Fruit fly (Drosophila melanogaster) whole organism, embryonic: Measurements from ENCODE around the gene CG13314.

ENCODE experiments used
- Atf6 ChIP-seq: fragments of 200-800 bp; sonication (Bioruptor generic); IDR thresholded peaks from 2 replicates; pipeline ENCODE4 v1.3.6; 2022; ENCODE audit warnings: missing biosample characterization, missing genetic modification characterization
- CG11093 ChIP-seq: fragments of 200-800 bp; sonication (Bioruptor generic); IDR thresholded peaks from 3 replicates; pipeline ENCODE4 v1.3.6; 2022; ENCODE audit warnings: missing biosample characterization, missing genetic modification characterization
- CG11504 ChIP-seq: fragments of 200-800 bp; sonication (Bioruptor generic); optimal IDR thresholded peaks from 3 replicates; lab custom pipeline; 2019; ENCODE audit warnings: missing biosample characterization, mild to moderate bottlenecking, missing genetic modification characterization, moderate library complexity
- CG12391 ChIP-seq: fragments of 200-800 bp; sonication (Bioruptor generic); optimal IDR thresholded peaks from 3 replicates; lab custom pipeline; 2018; ENCODE audit warnings: missing biosample characterization, mild to moderate bottlenecking, missing genetic modification characterization, moderate library complexity
- CG12659 ChIP-seq: fragments of 200-800 bp; sonication (Bioruptor generic); optimal IDR thresholded peaks from 3 replicates; lab custom pipeline; 2017; ENCODE audit warnings: mild to moderate bottlenecking, missing biosample characterization, missing genetic modification reagents, missing genetic modification characterization
- CG14014 ChIP-seq: fragments of 200-800 bp; sonication (Bioruptor generic); IDR thresholded peaks from 2 replicates; pipeline ENCODE4 v1.3.6; 2022; ENCODE audit warnings: missing biosample characterization, missing genetic modification characterization
- CG15073 ChIP-seq: fragments of 200-800 bp; sonication (Bioruptor generic); optimal IDR thresholded peaks from 2 replicates; lab custom pipeline; 2016; ENCODE audit warnings: missing biosample characterization, missing genetic modification characterization
- CG15696 ChIP-seq: fragments of 200-800 bp; sonication (Bioruptor generic); optimal IDR thresholded peaks from 2 replicates; lab custom pipeline; 2019; ENCODE audit warnings: missing biosample characterization, mild to moderate bottlenecking, missing genetic modification characterization, moderate library complexity
- CG17359 ChIP-seq: fragments of 200-800 bp; sonication (Bioruptor generic); optimal IDR thresholded peaks from 3 replicates; lab custom pipeline; 2018; ENCODE audit warnings: missing biosample characterization, mild to moderate bottlenecking, missing genetic modification characterization, moderate library complexity
- CG17829 ChIP-seq: fragments of 200-800 bp; optimal IDR thresholded peaks from 2 replicates; lab custom pipeline; 2019; ENCODE audit warnings: missing biosample characterization, mild to moderate bottlenecking, missing genetic modification characterization, moderate library complexity
- CG17912 ChIP-seq: fragments of 200-800 bp; sonication (Bioruptor generic); optimal IDR thresholded peaks from 2 replicates; lab custom pipeline; 2018; ENCODE audit warnings: missing biosample characterization, mild to moderate bottlenecking, missing genetic modification characterization
- CG18599 ChIP-seq: fragments of 200-800 bp; sonication (Bioruptor generic); optimal IDR thresholded peaks from 3 replicates; lab custom pipeline; 2017; ENCODE audit warnings: missing biosample characterization, missing genetic modification characterization, mild to moderate bottlenecking, moderate library complexity, missing genetic modification reagents
- CG2678 ChIP-seq: fragments of 200-800 bp; sonication (Bioruptor generic); optimal IDR thresholded peaks from 3 replicates; lab custom pipeline; 2019; ENCODE audit warnings: missing biosample characterization, mild to moderate bottlenecking, missing genetic modification characterization, moderate library complexity
- CG3281 ChIP-seq: fragments of 200-800 bp; sonication (Bioruptor generic); optimal IDR thresholded peaks from 3 replicates; lab custom pipeline; 2017; ENCODE audit warnings: missing biosample characterization, mild to moderate bottlenecking, missing genetic modification characterization
- CG4707 ChIP-seq: fragments of 200-800 bp; sonication (Bioruptor generic); optimal IDR thresholded peaks from 2 replicates; lab custom pipeline; 2018; ENCODE audit warnings: missing biosample characterization, mild to moderate bottlenecking, missing genetic modification characterization, moderate library complexity
- CG6813 ChIP-seq: fragments of 200-800 bp; sonication (Bioruptor generic); optimal IDR thresholded peaks from 2 replicates; lab custom pipeline; 2017; ENCODE audit warnings: missing biosample characterization, missing genetic modification characterization, mild to moderate bottlenecking, moderate library complexity, missing genetic modification reagents
- CG7928 ChIP-seq: fragments of 200-800 bp; sonication (Bioruptor generic); optimal IDR thresholded peaks from 2 replicates; lab custom pipeline; 2017; ENCODE audit warnings: missing biosample characterization, mild to moderate bottlenecking, missing genetic modification characterization
- CG9797 ChIP-seq: fragments of 200-800 bp; sonication (Bioruptor generic); optimal IDR thresholded peaks from 3 replicates; lab custom pipeline; 2018; ENCODE audit warnings: missing biosample characterization, mild to moderate bottlenecking, missing genetic modification characterization
- CG9817 ChIP-seq: fragments of 200-800 bp; sonication (Bioruptor generic); optimal IDR thresholded peaks from 2 replicates; lab custom pipeline; 2018; ENCODE audit warnings: missing biosample characterization, mild to moderate bottlenecking, missing genetic modification characterization, moderate library complexity
- CG9932 ChIP-seq: fragments of 200-800 bp; sonication (Bioruptor generic); IDR thresholded peaks from 2 replicates; pipeline ENCODE4 v1.3.6; 2022; ENCODE audit warnings: missing biosample characterization, missing genetic modification characterization
- Dbx ChIP-seq: fragments of 200-800 bp; sonication (Bioruptor generic); IDR thresholded peaks from 3 replicates; pipeline ENCODE4 v1.3.6; 2022; ENCODE audit warnings: missing biosample characterization, missing genetic modification characterization
- Doc2 ChIP-seq: fragments of 200-800 bp; sonication (Bioruptor generic); IDR thresholded peaks from 2 replicates; pipeline ENCODE4 v1.3.6; 2022; ENCODE audit warnings: missing biosample characterization, missing genetic modification characterization
- Dp ChIP-seq: fragments of 200-800 bp; sonication (Bioruptor generic); optimal IDR thresholded peaks from 2 replicates; lab custom pipeline; 2018; ENCODE audit warnings: missing biosample characterization, mild to moderate bottlenecking, missing genetic modification characterization, moderate library complexity
- Fer3 ChIP-seq: fragments of 200-800 bp; sonication (Bioruptor generic); optimal IDR thresholded peaks from 2 replicates; lab custom pipeline; 2018; ENCODE audit warnings: missing biosample characterization, mild to moderate bottlenecking, missing genetic modification characterization, moderate library complexity
- HHEX ChIP-seq: fragments of 200-800 bp; sonication (Bioruptor generic); optimal IDR thresholded peaks from 3 replicates; lab custom pipeline; 2017; ENCODE audit warnings: missing biosample characterization, mild to moderate bottlenecking, missing genetic modification characterization, missing genetic modification reagents
- HLH3B ChIP-seq: fragments of 200-800 bp; sonication (Bioruptor generic); IDR thresholded peaks from 2 replicates; pipeline ENCODE4 v1.3.6; 2022; ENCODE audit warnings: missing biosample characterization, missing genetic modification characterization
- Hr39 ChIP-seq: fragments of >200 bp; optimal IDR thresholded peaks from 2 replicates; lab custom pipeline; 2017
- Hsf ChIP-seq: fragments of 200-800 bp; sonication (Bioruptor generic); optimal IDR thresholded peaks from 3 replicates; lab custom pipeline; 2016; ENCODE audit warnings: missing biosample characterization, missing genetic modification characterization
- Max ChIP-seq: fragments of 200-800 bp; sonication (Bioruptor generic); optimal IDR thresholded peaks from 2 replicates; lab custom pipeline; 2016; ENCODE audit warnings: missing biosample characterization, mild to moderate bottlenecking, missing genetic modification characterization
- Neu2 ChIP-seq: fragments of 200-800 bp; sonication (Bioruptor generic); optimal IDR thresholded peaks from 3 replicates; lab custom pipeline; 2016; ENCODE audit warnings: missing biosample characterization, missing genetic modification characterization, borderline replicate concordance
- Nf-YC ChIP-seq: fragments of 200-800 bp; optimal IDR thresholded peaks from 3 replicates; lab custom pipeline; 2019; ENCODE audit warnings: missing biosample characterization, mild to moderate bottlenecking, missing genetic modification characterization, moderate library complexity
- NfI ChIP-seq: fragments of 200-800 bp; sonication (Bioruptor generic); optimal IDR thresholded peaks from 3 replicates; lab custom pipeline; 2018; ENCODE audit warnings: missing biosample characterization, mild to moderate bottlenecking, missing genetic modification characterization, moderate library complexity
- Rx ChIP-seq: fragments of 200-800 bp; sonication (Bioruptor generic); IDR thresholded peaks from 2 replicates; pipeline ENCODE4 v1.3.6; 2022; ENCODE audit warnings: missing biosample characterization, missing genetic modification characterization
- Sry-β ChIP-seq: fragments of 200-800 bp; sonication (Bioruptor generic); optimal IDR thresholded peaks from 2 replicates; lab custom pipeline; 2018; ENCODE audit warnings: missing biosample characterization, mild to moderate bottlenecking, missing genetic modification characterization, moderate library complexity
- Tbp ChIP-seq: fragments of >200 bp; optimal IDR thresholded peaks from 2 replicates; lab custom pipeline; 2018; ENCODE audit warnings: missing biosample characterization, missing genetic modification characterization
- Xbp1 ChIP-seq: fragments of 200-800 bp; sonication (Bioruptor generic); optimal IDR thresholded peaks from 3 replicates; lab custom pipeline; 2016; ENCODE audit warnings: missing biosample characterization, mild to moderate bottlenecking, missing genetic modification characterization
- ab ChIP-seq: fragments of 200-800 bp; sonication (Bioruptor generic); optimal IDR thresholded peaks from 2 replicates; lab custom pipeline; 2016; ENCODE audit warnings: missing biosample characterization, missing genetic modification characterization
- bcd ChIP-seq: fragments of 200-800 bp; sonication (Bioruptor generic); optimal IDR thresholded peaks from 2 replicates; lab custom pipeline; 2017; ENCODE audit warnings: missing biosample characterization, mild to moderate bottlenecking, missing genetic modification characterization
- btn ChIP-seq: fragments of 200-800 bp; sonication (Bioruptor generic); optimal IDR thresholded peaks from 2 replicates; lab custom pipeline; 2016; ENCODE audit warnings: missing biosample characterization, missing genetic modification characterization
- fd3F ChIP-seq: fragments of 200-800 bp; sonication (Bioruptor generic); optimal IDR thresholded peaks from 2 replicates; lab custom pipeline; 2018; ENCODE audit warnings: missing biosample characterization, mild to moderate bottlenecking, missing genetic modification characterization, moderate library complexity
- fu2 ChIP-seq: fragments of 200-800 bp; sonication (Bioruptor generic); optimal IDR thresholded peaks from 2 replicates; lab custom pipeline; 2016; ENCODE audit warnings: missing biosample characterization, missing genetic modification characterization
- gcm ChIP-seq: fragments of 200-800 bp; sonication (Bioruptor generic); optimal IDR thresholded peaks from 2 replicates; lab custom pipeline; 2019; ENCODE audit warnings: missing biosample characterization, mild to moderate bottlenecking, missing genetic modification characterization, moderate library complexity
- gem ChIP-seq: fragments of 200-800 bp; sonication (Bioruptor generic); optimal IDR thresholded peaks from 2 replicates; lab custom pipeline; 2019; ENCODE audit warnings: missing biosample characterization, mild to moderate bottlenecking, missing genetic modification characterization, moderate library complexity
- grau ChIP-seq: fragments of 200-800 bp; optimal IDR thresholded peaks from 3 replicates; lab custom pipeline; 2019; ENCODE audit warnings: missing biosample characterization, mild to moderate bottlenecking, missing genetic modification characterization, moderate library complexity
- ham ChIP-seq: fragments of 200-800 bp; sonication (Bioruptor generic); IDR thresholded peaks from 2 replicates; pipeline ENCODE4 v1.3.6; 2022; ENCODE audit warnings: missing biosample characterization, missing genetic modification characterization
- hth ChIP-seq: fragments of >200 bp; optimal IDR thresholded peaks from 2 replicates; lab custom pipeline; 2017; ENCODE audit warnings: inconsistent platforms
- nmo ChIP-seq: fragments of 200-800 bp; sonication (Bioruptor generic); optimal IDR thresholded peaks from 2 replicates; lab custom pipeline; 2018; ENCODE audit warnings: missing biosample characterization, mild to moderate bottlenecking, missing genetic modification characterization, moderate library complexity
- repo ChIP-seq: fragments of 200-800 bp; sonication (Bioruptor generic); optimal IDR thresholded peaks from 2 replicates; lab custom pipeline; 2016; ENCODE audit warnings: missing biosample characterization, missing genetic modification characterization
- sens ChIP-seq: fragments of 200-800 bp; sonication (Bioruptor generic); peaks from one replicate; lab custom pipeline; 2016; ENCODE audit warnings: missing biosample characterization, missing genetic modification characterization
- slp2 ChIP-seq: fragments of 200-800 bp; sonication (Bioruptor generic); optimal IDR thresholded peaks from 2 replicates; lab custom pipeline; 2016; ENCODE audit warnings: missing biosample characterization, missing genetic modification characterization
- sob ChIP-seq: fragments of 200-800 bp; sonication (Bioruptor generic); IDR thresholded peaks from 2 replicates; pipeline ENCODE4 v1.3.6; 2022; ENCODE audit warnings: missing biosample characterization, missing genetic modification characterization

Gene CG13314

DNA sequence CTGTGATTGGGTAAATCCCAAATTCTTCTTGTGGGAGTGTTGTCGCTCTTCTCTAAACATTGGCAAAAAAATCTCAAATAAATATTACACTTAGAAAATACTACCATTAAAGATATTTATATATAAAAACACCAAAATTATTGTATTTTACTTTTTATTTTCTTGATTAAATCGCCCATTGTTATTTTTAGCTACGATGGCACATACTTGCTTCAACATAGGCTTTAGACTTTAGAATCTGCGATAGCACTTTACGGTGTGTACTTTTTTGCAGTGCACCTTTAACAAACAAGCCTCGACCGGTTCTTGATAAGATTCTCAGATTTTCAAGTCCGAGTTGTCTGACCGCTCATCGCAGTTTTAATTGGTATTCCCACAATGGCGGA, 27.0 kb upstream of the CG13314 start, which contains the start of gene GNBP3 (continued):
- TF ChIP-seq Neu2, result no peak
- TF ChIP-seq Hr39 (lab: Kevin White, UChicago), result no peak
- peak; percentile 88 for TF ChIP-seq CG3281 (GFP tag; lab: Kevin White, UChicago)
- peak; percentile 52 for TF ChIP-seq sens
- peak; percentile 61 for TF ChIP-seq CG17359 (tag; lab: Kevin White, UChicago)
- no peak for TF ChIP-seq repo (GFP tag; lab: Kevin White, UChicago)
- peak; percentile 80 for TF ChIP-seq CG11504 (tag; lab: Kevin White, UChicago)
- peak; percentile 77 for TF ChIP-seq Fer3 (tag; lab: Kevin White, UChicago)
- TF ChIP-seq ab (GFP tag; lab: Kevin White, UChicago), result peak; percentile 1
- peak; percentile 53; the same call in 1 of the 2 replicates for TF ChIP-seq Atf6 (GFP tag; lab: Robert Waterston, UW)
- TF ChIP-seq CG9797, result peak; percentile 33
- peak; percentile 80 for TF ChIP-seq gem (tag; lab: Kevin White, UChicago)
- peak; percentile 11 for TF ChIP-seq Sry-β (GFP tag; lab: Kevin White, UChicago)
- peak; percentile 79 for TF ChIP-seq CG6813
- TF ChIP-seq CG18599 (GFP tag; lab: Kevin White, UChicago), result peak; percentile 88
- TF ChIP-seq CG12391 (tag; lab: Kevin White, UChicago), result peak; percentile 43
- TF ChIP-seq Hsf (GFP tag; lab: Kevin White, UChicago), result peak; percentile 40
- TF ChIP-seq Rx, result peak; percentile 42; the same call in 1 of the 2 replicates
- peak; percentile 87 for TF ChIP-seq CG2678 (tag; lab: Kevin White, UChicago)
- TF ChIP-seq bcd (GFP tag; lab: Kevin White, UChicago), result peak; percentile 67
- peak; percentile 65; the same call in 1 of the 2 replicates for TF ChIP-seq HLH3B
- peak; percentile 16 for TF ChIP-seq NfI (GFP tag; lab: Kevin White, UChicago)
- peak; percentile 22 for TF ChIP-seq fd3F (GFP tag; lab: Kevin White, UChicago)
- TF ChIP-seq fu2, result no peak
- no peak for TF ChIP-seq Dp (GFP tag; lab: Kevin White, UChicago)
- no peak for TF ChIP-seq Tbp (GFP tag; lab: Kevin White, UChicago)
- TF ChIP-seq CG17829, result peak; percentile 59
- peak; percentile 63 for TF ChIP-seq grau
- no peak for TF ChIP-seq CG7928 (GFP tag; lab: Kevin White, UChicago)
- TF ChIP-seq Xbp1 (GFP tag; lab: Kevin White, UChicago), result peak; percentile 42
- TF ChIP-seq CG9932 (GFP tag; lab: Robert Waterston, UW), result peak; percentile 57
- TF ChIP-seq Doc2 (GFP tag; lab: Robert Waterston, UW), result no peak
- TF ChIP-seq CG15073 (GFP tag; lab: Kevin White, UChicago), result no peak
- peak; percentile 22 for TF ChIP-seq Nf-YC (tag; lab: Kevin White, UChicago)
- peak; percentile 17 for TF ChIP-seq CG9817
- peak; percentile 50 for TF ChIP-seq nmo
- peak; percentile 82 for TF ChIP-seq CG15696 (tag; lab: Kevin White, UChicago)
- TF ChIP-seq CG11093, result no peak
- TF ChIP-seq btn (GFP tag; lab: Kevin White, UChicago), result no peak
- TF ChIP-seq CG12659 (GFP tag; lab: Kevin White, UChicago), result no peak
- TF ChIP-seq hth (lab: Kevin White, UChicago), result no peak
- no peak for TF ChIP-seq ham
- no peak for TF ChIP-seq CG4707
- peak; percentile 57; the same call in 1 of the 2 replicates for TF ChIP-seq CG14014 (GFP tag; lab: Robert Waterston, UW)
- peak; percentile 77 for TF ChIP-seq HHEX
- peak; percentile 85 for TF ChIP-seq Max (GFP tag; lab: Kevin White, UChicago)
- peak; percentile 9 for TF ChIP-seq gcm (GFP tag; lab: Kevin White, UChicago)
- no peak for TF ChIP-seq sob (GFP tag; lab: Robert Waterston, UW)
- TF ChIP-seq Dbx (GFP tag; lab: Robert Waterston, UW), result peak; percentile 84
- TF ChIP-seq CG17912 (GFP tag; lab: Kevin White, UChicago), result no peak
- no peak for TF ChIP-seq slp2 (GFP tag; lab: Kevin White, UChicago)
